Worm (Caenorhabditis elegans) whole organism, midembryonic: Measurements from ENCODE around the gene erfa-1.

Experiments
- T22C8.4 ChIP-seq: fragments of 200-800 bp; sonication (Bioruptor generic); IDR thresholded peaks from 2 replicates; pipeline ENCODE4 v1.3.6; 2022; ENCODE audit warnings: missing genetic modification characterization, missing compliant biosample characterization
- cog-1 ChIP-seq: sonication (generic microtip); optimal IDR thresholded peaks from 2 replicates; lab custom pipeline; 2016; ENCODE audit warnings: missing genetic modification characterization, missing compliant biosample characterization
- flt-1 ChIP-seq: fragments of 200-800 bp; sonication (Bioruptor generic); IDR thresholded peaks from 2 replicates; pipeline ENCODE4 v1.3.6; 2022; ENCODE audit warnings: missing genetic modification characterization, missing compliant biosample characterization
- klf-2 ChIP-seq: fragments of 200-800 bp; sonication (Bioruptor generic); conservative IDR thresholded peaks from 2 replicates; pipeline ENCODE4 v1.3.6; 2022; ENCODE audit warnings: missing genetic modification reagents, missing genetic modification characterization, missing compliant biosample characterization
- med-1 ChIP-seq: sonication (generic microtip); optimal IDR thresholded peaks from 2 replicates; lab custom pipeline; 2017; ENCODE audit warnings: missing genetic modification characterization, mild to moderate bottlenecking, missing compliant biosample characterization, antibody characterized with exemption, missing genetic modification reagents; ENCODE audit not compliant: insufficient read depth
- ref-1 ChIP-seq: fragments of 200-800 bp; sonication (Bioruptor generic); conservative IDR thresholded peaks from 2 replicates; pipeline ENCODE4 v1.3.6; 2022; ENCODE audit warnings: missing genetic modification reagents, missing genetic modification characterization, missing compliant biosample characterization
- tab-1 ChIP-seq: fragments of 200-800 bp; sonication (Bioruptor generic); IDR thresholded peaks from 2 replicates; pipeline ENCODE4 v1.3.6; 2022; ENCODE audit warnings: missing genetic modification characterization, missing compliant biosample characterization
- ztf-23 ChIP-seq: fragments of 200-800 bp; sonication (Bioruptor generic); IDR thresholded peaks from 2 replicates; pipeline ENCODE4 v1.3.6; 2022; ENCODE audit warnings: missing genetic modification reagents, missing genetic modification characterization, missing compliant biosample characterization
- ztf-29 ChIP-seq: fragments of 200-800 bp; sonication (Bioruptor generic); IDR thresholded peaks from 2 replicates; pipeline ENCODE4 v1.3.6; 2022; ENCODE audit warnings: missing genetic modification reagents, missing genetic modification characterization, missing compliant biosample characterization

Gene erfa-1

ce11 chrV:6433446-6434178, at the start of gene erfa-1, which contains the start of gene gad-1:
erfa-1 (plus strand) TSS chrV:6434128.
gad-1 (minus strand) TSS chrV:6433496.
- TF ChIP-seq klf-2 (GFP tag; lab: Robert Waterston, UW) (no peak), T22C8.4 (GFP tag; lab: Robert Waterston, UW) (peak; percentile 6; the same call in 1 of the 2 replicates)

ce11 chrV:6385677-6386276, 48.2 kb upstream of the erfa-1 start:
- no peak for TF ChIP-seq flt-1 (GFP tag; lab: Robert Waterston, UW)
- no peak for TF ChIP-seq cog-1 (tag; lab: Kevin White, UChicago)
- TF ChIP-seq tab-1 (GFP tag; lab: Robert Waterston, UW) = no peak
- no peak for TF ChIP-seq ref-1
- no peak for TF ChIP-seq ztf-23 (GFP tag; lab: Robert Waterston, UW)
- TF ChIP-seq T22C8.4 (GFP tag; lab: Robert Waterston, UW) = no peak
- no peak for TF ChIP-seq ztf-29 (GFP tag; lab: Robert Waterston, UW)
- TF ChIP-seq klf-2 (GFP tag; lab: Robert Waterston, UW) = no peak
- TF ChIP-seq med-1 = no peak

ce11 chrV:6389634-6390033, 44.3 kb upstream of the erfa-1 start, which contains the start of gene F57F4.2:
F57F4.2 (minus strand) TSS chrV:6389734.
- TF ChIP-seq flt-1 (GFP tag; lab: Robert Waterston, UW) (no peak), ztf-23 (GFP tag; lab: Robert Waterston, UW) (no peak), med-1 (no peak), tab-1 (GFP tag; lab: Robert Waterston, UW) (no peak), klf-2 (GFP tag; lab: Robert Waterston, UW) (no peak), ref-1 (no peak), ztf-29 (GFP tag; lab: Robert Waterston, UW) (no peak), T22C8.4 (GFP tag; lab: Robert Waterston, UW) (no peak), cog-1 (tag; lab: Kevin White, UChicago) (no peak)

- no peak for TF ChIP-seq cog-1 (tag; lab: Kevin White, UChicago)
- TF ChIP-seq T22C8.4 (GFP tag; lab: Robert Waterston, UW) = no peak
Measured at ce11 chrV:6390163-6390562, 43.8 kb upstream of the erfa-1 start, which contains the start of gene F57F4.1. F57F4.1 (plus strand) TSS chrV:6390463.

- TF ChIP-seq flt-1 (GFP tag; lab: Robert Waterston, UW) (no peak), cog-1 (tag; lab: Kevin White, UChicago) (no peak), tab-1 (GFP tag; lab: Robert Waterston, UW) (no peak), klf-2 (GFP tag; lab: Robert Waterston, UW) (no peak), ztf-23 (GFP tag; lab: Robert Waterston, UW) (no peak), med-1 (no peak), ref-1 (no peak), ztf-29 (GFP tag; lab: Robert Waterston, UW) (no peak), T22C8.4 (GFP tag; lab: Robert Waterston, UW) (no peak)
Measured at ce11 chrV:6398922-6399321, 35.0 kb upstream of the erfa-1 start.

ce11 chrV:6399831-6400230, 34.1 kb upstream of the erfa-1 start, which contains the start of gene gfi-1:
gfi-1 (minus strand) TSS chrV:6399931.
- TF ChIP-seq ref-1 = no peak

ce11 chrV:6400528-6400927, 33.4 kb upstream of the erfa-1 start:
- TF ChIP-seq tab-1 (GFP tag; lab: Robert Waterston, UW) = no peak
- no peak for TF ChIP-seq ref-1
- TF ChIP-seq klf-2 (GFP tag; lab: Robert Waterston, UW) = no peak
- no peak for TF ChIP-seq T22C8.4 (GFP tag; lab: Robert Waterston, UW)
- no peak for TF ChIP-seq ztf-29 (GFP tag; lab: Robert Waterston, UW)
- TF ChIP-seq med-1 = no peak
- TF ChIP-seq ztf-23 (GFP tag; lab: Robert Waterston, UW) = no peak
- no peak for TF ChIP-seq flt-1 (GFP tag; lab: Robert Waterston, UW)
- no peak for TF ChIP-seq cog-1 (tag; lab: Kevin White, UChicago)

- TF ChIP-seq tab-1 (GFP tag; lab: Robert Waterston, UW) (no peak), cog-1 (tag; lab: Kevin White, UChicago) (no peak), klf-2 (GFP tag; lab: Robert Waterston, UW) (no peak), med-1 (no peak), ref-1 (no peak), flt-1 (GFP tag; lab: Robert Waterston, UW) (no peak), T22C8.4 (GFP tag; lab: Robert Waterston, UW) (no peak), ztf-23 (GFP tag; lab: Robert Waterston, UW) (no peak), ztf-29 (GFP tag; lab: Robert Waterston, UW) (no peak)
Measured at ce11 chrV:6400950-6401551, 32.9 kb upstream of the erfa-1 start.

- no peak for TF ChIP-seq flt-1 (GFP tag; lab: Robert Waterston, UW)
- no peak for TF ChIP-seq ref-1
- no peak for TF ChIP-seq ztf-29 (GFP tag; lab: Robert Waterston, UW)
- no peak for TF ChIP-seq med-1
- TF ChIP-seq ztf-23 (GFP tag; lab: Robert Waterston, UW) = no peak
- no peak for TF ChIP-seq tab-1 (GFP tag; lab: Robert Waterston, UW)
- no peak for TF ChIP-seq T22C8.4 (GFP tag; lab: Robert Waterston, UW)
- no peak for TF ChIP-seq klf-2 (GFP tag; lab: Robert Waterston, UW)
Measured at ce11 chrV:6407587-6407986, 26.3 kb upstream of the erfa-1 start.
